Worm (Caenorhabditis elegans): ENCODE results near the gene F34D10.9.

The F34D10.9 gene

ce11 chrIII:3742090-3742489, 12.7 kb upstream of the F34D10.9 start:
- no peak for TF ChIP-seq cog-1 (tag; optimal IDR thresholded peaks at IDR 0.05)
- no peak for TF ChIP-seq klf-2 (GFP tag; conservative IDR thresholded peaks at IDR 0.05)
- no peak for TF ChIP-seq ztf-23 (GFP tag; IDR thresholded peaks at IDR 0.05)
- no peak for TF ChIP-seq ztf-29 (GFP tag; IDR thresholded peaks at IDR 0.05)
- no peak for TF ChIP-seq tab-1 (GFP tag; IDR thresholded peaks at IDR 0.05)
- no peak for TF ChIP-seq ref-1 (GFP tag; conservative IDR thresholded peaks at IDR 0.05)
- no peak for TF ChIP-seq flt-1 (GFP tag; IDR thresholded peaks at IDR 0.05)
- TF ChIP-seq T22C8.4 (GFP tag; IDR thresholded peaks at IDR 0.05) = no peak
- TF ChIP-seq med-1 (GFP tag; optimal IDR thresholded peaks at IDR 0.05; ENCODE audit: insufficient read depth) = no peak

ce11 chrIII:3738331-3738730, 8.9 kb upstream of the F34D10.9 start:
- no peak for TF ChIP-seq flt-1 (GFP tag; IDR thresholded peaks at IDR 0.05)
- TF ChIP-seq med-1 (GFP tag; optimal IDR thresholded peaks at IDR 0.05; ENCODE audit: insufficient read depth) = no peak
- no peak for TF ChIP-seq T22C8.4 (GFP tag; IDR thresholded peaks at IDR 0.05)
- TF ChIP-seq cog-1 (tag; optimal IDR thresholded peaks at IDR 0.05) = no peak
- TF ChIP-seq ref-1 (GFP tag; conservative IDR thresholded peaks at IDR 0.05) = no peak
- no peak for TF ChIP-seq ztf-29 (GFP tag; IDR thresholded peaks at IDR 0.05)
- TF ChIP-seq ztf-23 (GFP tag; IDR thresholded peaks at IDR 0.05) = no peak
- no peak for TF ChIP-seq klf-2 (GFP tag; conservative IDR thresholded peaks at IDR 0.05)
- no peak for TF ChIP-seq tab-1 (GFP tag; IDR thresholded peaks at IDR 0.05)

- TF ChIP-seq med-1 (GFP tag; optimal IDR thresholded peaks at IDR 0.05; ENCODE audit: insufficient read depth) (no peak), T22C8.4 (GFP tag; IDR thresholded peaks at IDR 0.05) (no peak), ztf-29 (GFP tag; IDR thresholded peaks at IDR 0.05) (no peak), ztf-23 (GFP tag; IDR thresholded peaks at IDR 0.05) (no peak), flt-1 (GFP tag; IDR thresholded peaks at IDR 0.05) (no peak), cog-1 (tag; optimal IDR thresholded peaks at IDR 0.05) (no peak), klf-2 (GFP tag; conservative IDR thresholded peaks at IDR 0.05) (no peak), tab-1 (GFP tag; IDR thresholded peaks at IDR 0.05) (no peak), ref-1 (GFP tag; conservative IDR thresholded peaks at IDR 0.05) (no peak)
Observed at ce11 chrIII:3737742-3738141, 8.3 kb upstream of the F34D10.9 start.

- TF ChIP-seq med-1 (GFP tag; optimal IDR thresholded peaks at IDR 0.05; ENCODE audit: insufficient read depth) (no peak), flt-1 (GFP tag; IDR thresholded peaks at IDR 0.05) (no peak), klf-2 (GFP tag; conservative IDR thresholded peaks at IDR 0.05) (no peak), ref-1 (GFP tag; conservative IDR thresholded peaks at IDR 0.05) (no peak), cog-1 (tag; optimal IDR thresholded peaks at IDR 0.05) (no peak), tab-1 (GFP tag; IDR thresholded peaks at IDR 0.05) (no peak), ztf-23 (GFP tag; IDR thresholded peaks at IDR 0.05) (no peak), T22C8.4 (GFP tag; IDR thresholded peaks at IDR 0.05) (no peak), ztf-29 (GFP tag; IDR thresholded peaks at IDR 0.05) (no peak)
Observed at ce11 chrIII:3736302-3736701, 6.9 kb upstream of the F34D10.9 start, which contains the start of gene F34D10.4. Gene F34D10.4 (plus strand): TSS chrIII:3736602.

ce11 chrIII:3735509-3736255, 6.3 kb upstream of the F34D10.9 start:
- TF ChIP-seq ztf-23 (GFP tag; IDR thresholded peaks at IDR 0.05) = no peak
- TF ChIP-seq tab-1 (GFP tag; IDR thresholded peaks at IDR 0.05) = no peak
- no peak for TF ChIP-seq cog-1 (tag; optimal IDR thresholded peaks at IDR 0.05)
- no peak for TF ChIP-seq ref-1 (GFP tag; conservative IDR thresholded peaks at IDR 0.05)
- TF ChIP-seq flt-1 (GFP tag; IDR thresholded peaks at IDR 0.05) = no peak
- TF ChIP-seq ztf-29 (GFP tag; IDR thresholded peaks at IDR 0.05) = no peak
- no peak for TF ChIP-seq T22C8.4 (GFP tag; IDR thresholded peaks at IDR 0.05)
- TF ChIP-seq klf-2 (GFP tag; conservative IDR thresholded peaks at IDR 0.05) = no peak
- TF ChIP-seq med-1 (GFP tag; optimal IDR thresholded peaks at IDR 0.05; ENCODE audit: insufficient read depth) = no peak

- TF ChIP-seq cog-1 (tag; optimal IDR thresholded peaks at IDR 0.05) = no peak
- no peak for TF ChIP-seq ztf-29 (GFP tag; IDR thresholded peaks at IDR 0.05)
- no peak for TF ChIP-seq klf-2 (GFP tag; conservative IDR thresholded peaks at IDR 0.05)
- no peak for TF ChIP-seq ref-1 (GFP tag; conservative IDR thresholded peaks at IDR 0.05)
Observed at ce11 chrIII:3734990-3735389, 5.6 kb upstream of the F34D10.9 start, which contains the start of gene evl-18. Gene evl-18 (minus strand): TSS chrIII:3735039.

ce11 chrIII:3734007-3734406, 4.6 kb upstream of the F34D10.9 start, which contains the start of gene F34D10.3:
Gene F34D10.3 (plus strand): TSS chrIII:3734255.
- TF ChIP-seq flt-1 (GFP tag; IDR thresholded peaks at IDR 0.05) (no peak), ref-1 (GFP tag; conservative IDR thresholded peaks at IDR 0.05) (no peak), tab-1 (GFP tag; IDR thresholded peaks at IDR 0.05) (no peak), ztf-23 (GFP tag; IDR thresholded peaks at IDR 0.05) (no peak), klf-2 (GFP tag; conservative IDR thresholded peaks at IDR 0.05) (no peak), ztf-29 (GFP tag; IDR thresholded peaks at IDR 0.05) (no peak), cog-1 (tag; optimal IDR thresholded peaks at IDR 0.05) (no peak), T22C8.4 (GFP tag; IDR thresholded peaks at IDR 0.05) (no peak), med-1 (GFP tag; optimal IDR thresholded peaks at IDR 0.05; ENCODE audit: insufficient read depth) (no peak)

ce11 chrIII:3730475-3730874, 1.1 kb upstream of the F34D10.9 start, which contains the start of gene F34D10.8:
Gene F34D10.8 (plus strand): TSS chrIII:3730775.
- TF ChIP-seq med-1 (GFP tag; optimal IDR thresholded peaks at IDR 0.05; ENCODE audit: insufficient read depth) (no peak), ref-1 (GFP tag; conservative IDR thresholded peaks at IDR 0.05) (no peak), ztf-23 (GFP tag; IDR thresholded peaks at IDR 0.05) (no peak), cog-1 (tag; optimal IDR thresholded peaks at IDR 0.05) (no peak), klf-2 (GFP tag; conservative IDR thresholded peaks at IDR 0.05) (no peak), tab-1 (GFP tag; IDR thresholded peaks at IDR 0.05) (no peak), flt-1 (GFP tag; IDR thresholded peaks at IDR 0.05) (no peak), T22C8.4 (GFP tag; IDR thresholded peaks at IDR 0.05) (no peak), ztf-29 (GFP tag; IDR thresholded peaks at IDR 0.05) (no peak)

- no peak for TF ChIP-seq med-1 (GFP tag; optimal IDR thresholded peaks at IDR 0.05; ENCODE audit: insufficient read depth)
- no peak for TF ChIP-seq flt-1 (GFP tag; IDR thresholded peaks at IDR 0.05)
- no peak for TF ChIP-seq T22C8.4 (GFP tag; IDR thresholded peaks at IDR 0.05)
- TF ChIP-seq tab-1 (GFP tag; IDR thresholded peaks at IDR 0.05) = no peak
- no peak for TF ChIP-seq cog-1 (tag; optimal IDR thresholded peaks at IDR 0.05)
- TF ChIP-seq ref-1 (GFP tag; conservative IDR thresholded peaks at IDR 0.05) = no peak
- TF ChIP-seq klf-2 (GFP tag; conservative IDR thresholded peaks at IDR 0.05) = no peak
- TF ChIP-seq ztf-23 (GFP tag; IDR thresholded peaks at IDR 0.05) = no peak
- TF ChIP-seq ztf-29 (GFP tag; IDR thresholded peaks at IDR 0.05) = no peak
Observed at ce11 chrIII:3726443-3726842, 3.0 kb downstream of the F34D10.9 start, which contains the start of gene gldi-5. Gene gldi-5 (minus strand): TSS chrIII:3726500.
